Worm (Caenorhabditis elegans) whole organism, young adult: Measurements from ENCODE around the gene Y39H10B.3.

Experiments used
- B0336.3 ChIP-seq: fragments of 200-800 bp; sonication (Bioruptor generic); IDR thresholded peaks from 2 replicates; pipeline ENCODE4 v1.3.6; 2022; ENCODE audit warnings: missing genetic modification characterization, missing compliant biosample characterization
- F22D6.2 ChIP-seq: sonication (generic microtip); optimal IDR thresholded peaks from 2 replicates; lab custom pipeline; 2016; ENCODE audit warnings: mild to moderate bottlenecking, missing genetic modification characterization, missing compliant biosample characterization
- F23B12.7 ChIP-seq: sonication (generic microtip); optimal IDR thresholded peaks from 2 replicates; lab custom pipeline; 2017; ENCODE audit warnings: missing genetic modification characterization, mild to moderate bottlenecking, missing compliant biosample characterization, antibody characterized with exemption, moderate library complexity; ENCODE audit not compliant: insufficient read depth
- Y56A3A.18 ChIP-seq: fragments of 200-800 bp; sonication (Bioruptor generic); IDR thresholded peaks from 2 replicates; pipeline ENCODE4 v1.3.6; 2022; ENCODE audit warnings: missing genetic modification reagents, missing genetic modification characterization, missing compliant biosample characterization
- Y95B8A.8 ChIP-seq: fragments of 200-800 bp; sonication (Bioruptor generic); IDR thresholded peaks from 2 replicates; pipeline ENCODE4 v1.3.6; 2022; ENCODE audit warnings: missing genetic modification reagents, missing genetic modification characterization, missing compliant biosample characterization
- aptf-3 ChIP-seq: fragments of 200-800 bp; sonication (Bioruptor generic); IDR thresholded peaks from 2 replicates; pipeline ENCODE4 v1.3.6; 2022; ENCODE audit warnings: missing genetic modification characterization, missing compliant biosample characterization
- athp-1 ChIP-seq: sonication (generic microtip); optimal IDR thresholded peaks from 2 replicates; lab custom pipeline; 2017; ENCODE audit warnings: mild to moderate bottlenecking, missing genetic modification characterization, missing compliant biosample characterization
- attf-5 ChIP-seq: fragments of 200-800 bp; sonication (Bioruptor generic); optimal IDR thresholded peaks from 2 replicates; lab custom pipeline; 2018; ENCODE audit warnings: mild to moderate bottlenecking, missing genetic modification characterization, missing compliant biosample characterization
- bed-1 ChIP-seq: fragments of 200-800 bp; sonication (Bioruptor generic); IDR thresholded peaks from 2 replicates; pipeline ENCODE4 v1.3.6; 2022; ENCODE audit warnings: missing genetic modification reagents, missing genetic modification characterization, missing compliant biosample characterization
- bed-2 ChIP-seq: fragments of 200-800 bp; sonication (Bioruptor generic); IDR thresholded peaks from 2 replicates; pipeline ENCODE4 v1.3.6; 2022; ENCODE audit warnings: missing genetic modification reagents, missing genetic modification characterization, missing compliant biosample characterization
- ceh-27 ChIP-seq: fragments of 200-800 bp; sonication (Bioruptor generic); optimal IDR thresholded peaks from 2 replicates; lab custom pipeline; 2018; ENCODE audit warnings: mild to moderate bottlenecking, missing genetic modification characterization, moderate library complexity, missing compliant biosample characterization
- ceh-58 ChIP-seq: fragments of 200-800 bp; sonication (Bioruptor generic); IDR thresholded peaks from 2 replicates; pipeline ENCODE4 v1.3.6; 2022; ENCODE audit warnings: missing genetic modification characterization, missing compliant biosample characterization
- ceh-79 ChIP-seq: sonication (generic microtip); optimal IDR thresholded peaks from 2 replicates; lab custom pipeline; 2017; ENCODE audit warnings: mild to moderate bottlenecking, missing genetic modification characterization, missing compliant biosample characterization
- die-1 ChIP-seq: sonication (generic microtip); optimal IDR thresholded peaks from 2 replicates; lab custom pipeline; 2016; ENCODE audit warnings: missing genotype, mild to moderate bottlenecking, missing genetic modification characterization, missing compliant biosample characterization
- dox-1 ChIP-seq: fragments of 200-800 bp; sonication (Bioruptor generic); IDR thresholded peaks from 2 replicates; pipeline ENCODE4 v1.3.6; 2022; ENCODE audit warnings: missing genetic modification reagents, missing genetic modification characterization, missing compliant biosample characterization
- dpl-1 ChIP-seq: fragments of 150-350 bp; optimal IDR thresholded peaks from 2 replicates; lab custom pipeline; 2014; ENCODE audit warnings: missing biosample characterization, missing genetic modification reagents, missing genetic modification characterization
- ekl-4 ChIP-seq: fragments of 200-800 bp; sonication (Bioruptor generic); IDR thresholded peaks from 2 replicates; pipeline ENCODE4 v1.3.6; 2022; ENCODE audit warnings: missing genetic modification reagents, missing genetic modification characterization, missing compliant biosample characterization
- ets-4 ChIP-seq: fragments of 200-800 bp; sonication (Bioruptor generic); optimal IDR thresholded peaks from 2 replicates; lab custom pipeline; 2018; ENCODE audit warnings: mild to moderate bottlenecking, missing genetic modification characterization, missing compliant biosample characterization
- him-1 ChIP-seq: sonication (generic microtip); optimal IDR thresholded peaks from 2 replicates; lab custom pipeline; 2016; ENCODE audit warnings: missing genotype, missing genetic modification reagents, missing genetic modification characterization, missing compliant biosample characterization
- hlh-12 ChIP-seq: sonication (generic microtip); optimal IDR thresholded peaks from 2 replicates; lab custom pipeline; 2016; ENCODE audit warnings: missing genetic modification characterization, missing compliant biosample characterization
- hmg-1.2 ChIP-seq: fragments of 200-800 bp; sonication (Bioruptor generic); IDR thresholded peaks from 2 replicates; pipeline ENCODE4 v1.3.6; 2022; ENCODE audit warnings: missing genetic modification reagents, missing genetic modification characterization, missing compliant biosample characterization
- hmg-20 ChIP-seq: fragments of 200-800 bp; sonication (Bioruptor generic); IDR thresholded peaks from 2 replicates; pipeline ENCODE4 v1.3.6; 2022; ENCODE audit warnings: missing genetic modification reagents, missing genetic modification characterization, missing compliant biosample characterization
- lin-40 ChIP-seq: sonication (generic microtip); optimal IDR thresholded peaks from 2 replicates; lab custom pipeline; 2016; ENCODE audit warnings: missing genetic modification characterization, mild to moderate bottlenecking, missing compliant biosample characterization, missing genotype, missing genetic modification reagents
- lin-54 ChIP-seq: fragments of 200-800 bp; sonication (Bioruptor generic); optimal IDR thresholded peaks from 2 replicates; lab custom pipeline; 2018; ENCODE audit warnings: mild to moderate bottlenecking, missing genetic modification characterization, missing compliant biosample characterization
- madf-6 ChIP-seq: fragments of 200-800 bp; sonication (Bioruptor generic); IDR thresholded peaks from 2 replicates; pipeline ENCODE4 v1.3.6; 2022; ENCODE audit warnings: missing genetic modification reagents, missing genetic modification characterization, missing compliant biosample characterization
- mcd-1 ChIP-seq: fragments of 200-800 bp; sonication (Bioruptor generic); IDR thresholded peaks from 2 replicates; pipeline ENCODE4 v1.3.6; 2022; ENCODE audit warnings: missing genetic modification reagents, missing genetic modification characterization, missing compliant biosample characterization
- mel-28 ChIP-seq: sonication (generic microtip); optimal IDR thresholded peaks from 2 replicates; lab custom pipeline; 2016; ENCODE audit warnings: borderline replicate concordance, mild to moderate bottlenecking, missing genetic modification characterization, missing compliant biosample characterization
- nfya-2 ChIP-seq: fragments of 200-800 bp; sonication (Bioruptor generic); IDR thresholded peaks from 2 replicates; pipeline ENCODE4 v1.3.6; 2022; ENCODE audit warnings: missing genetic modification reagents, missing genetic modification characterization, missing compliant biosample characterization
- nfyb-1 ChIP-seq: fragments of 200-800 bp; sonication (Bioruptor generic); IDR thresholded peaks from 2 replicates; pipeline ENCODE4 v1.3.6; 2022; ENCODE audit warnings: missing genetic modification reagents, missing genetic modification characterization, missing compliant biosample characterization
- nhr-80 ChIP-seq: sonication (generic microtip); optimal IDR thresholded peaks from 2 replicates; lab custom pipeline; 2016; ENCODE audit warnings: missing genetic modification characterization, missing compliant biosample characterization
- nhr-90 ChIP-seq: sonication (generic microtip); optimal IDR thresholded peaks from 2 replicates; lab custom pipeline; 2016; ENCODE audit warnings: missing genotype, mild to moderate bottlenecking, missing genetic modification characterization, missing compliant biosample characterization
- rec-8 ChIP-seq, 2 experiments: sonication (generic microtip); optimal IDR thresholded peaks; 2 replicates each; lab custom pipeline; 2016; ENCODE audit warnings: mild to moderate bottlenecking in 2 of 2, missing genetic modification characterization in 2 of 2, missing genetic modification reagents in 2 of 2, missing genotype in 2 of 2, missing biosample characterization in 1 of 2, missing compliant biosample characterization in 1 of 2, moderate library complexity in 1 of 2
- repo-1 ChIP-seq: sonication (generic microtip); optimal IDR thresholded peaks from 2 replicates; lab custom pipeline; 2017; ENCODE audit warnings: mild to moderate bottlenecking, missing genetic modification characterization, missing compliant biosample characterization
- snpc-1.1 ChIP-seq: sonication (generic microtip); optimal IDR thresholded peaks from 2 replicates; lab custom pipeline; 2017; ENCODE audit warnings: missing genetic modification characterization, mild to moderate bottlenecking, missing compliant biosample characterization, antibody characterized with exemption, moderate library complexity, missing genotype, missing genetic modification reagents; ENCODE audit not compliant: insufficient read depth
- snpc-1.3 ChIP-seq: sonication (generic microtip); optimal IDR thresholded peaks from 2 replicates; lab custom pipeline; 2017; ENCODE audit warnings: missing genetic modification characterization, mild to moderate bottlenecking, missing compliant biosample characterization, antibody characterized with exemption, moderate library complexity, missing genotype, missing genetic modification reagents; ENCODE audit not compliant: insufficient read depth
- snpc-4 ChIP-seq, 5 experiments: fragments of 150-350 bp in 1 of 5; sonication (generic microtip) in 4 of 5; optimal IDR thresholded peaks; 2 replicates each; lab custom pipeline; 2014 to 2018; ENCODE audit warnings: missing genetic modification characterization in 5 of 5, missing biosample characterization in 3 of 5, antibody characterized with exemption in 2 of 5, mild to moderate bottlenecking in 2 of 5, missing compliant biosample characterization in 2 of 5, missing genotype in 2 of 5, moderate library complexity in 2 of 5, missing genetic modification reagents in 1 of 5
- somi-1 ChIP-seq: fragments of 200-800 bp; sonication (Bioruptor generic); optimal IDR thresholded peaks from 2 replicates; lab custom pipeline; 2018; ENCODE audit warnings: mild to moderate bottlenecking, missing genetic modification characterization, missing compliant biosample characterization
- tlf-1 ChIP-seq: fragments of 200-800 bp; sonication (Bioruptor generic); optimal IDR thresholded peaks from 2 replicates; lab custom pipeline; 2018; ENCODE audit warnings: mild to moderate bottlenecking, missing genetic modification characterization, missing compliant biosample characterization
- ztf-25 ChIP-seq: fragments of 200-800 bp; sonication (Bioruptor generic); IDR thresholded peaks from 2 replicates; pipeline ENCODE4 v1.3.6; 2022; ENCODE audit warnings: missing genetic modification reagents, missing genetic modification characterization, missing compliant biosample characterization
- ztf-28 ChIP-seq: fragments of 200-800 bp; sonication (Bioruptor generic); IDR thresholded peaks from 2 replicates; pipeline ENCODE4 v1.3.6; 2022; ENCODE audit warnings: missing genetic modification reagents, missing genetic modification characterization, missing compliant biosample characterization

The Y39H10B.3 gene

ce11 chrV:3634293-3635016, 36.1 kb upstream of the Y39H10B.3 start (continued):
- no peak for TF ChIP-seq him-1
- TF ChIP-seq nhr-80 (tag; lab: Kevin White, UChicago) = peak; percentile 75
- 0 out of 2 replicates have a peak, but pooled peaks have one; percentile 40 for TF ChIP-seq ekl-4 (GFP tag; lab: Robert Waterston, UW)
- TF ChIP-seq die-1 (tag; lab: Kevin White, UChicago) = no peak
- no peak for TF ChIP-seq dpl-1 (GFP tag; lab: Kevin White, UChicago)
- no peak for TF ChIP-seq somi-1 (GFP tag; lab: Kevin White, UChicago)
- no peak for TF ChIP-seq hlh-12 (tag; lab: Kevin White, UChicago)
- TF ChIP-seq attf-5 = peak; percentile 48
- no peak for TF ChIP-seq ceh-27 (GFP tag; lab: Kevin White, UChicago)
- TF ChIP-seq Y56A3A.18 (GFP tag; lab: Robert Waterston, UW) = peak; percentile 34; the same call in 1 of the 2 replicates
- TF ChIP-seq nfya-2 = no peak
- TF ChIP-seq Y95B8A.8 (GFP tag; lab: Robert Waterston, UW) = no peak
- no peak for TF ChIP-seq snpc-1.1 (tag; lab: Kevin White, UChicago)
- no peak for TF ChIP-seq ceh-79 (tag; lab: Kevin White, UChicago)
- TF ChIP-seq nfyb-1 (GFP tag; lab: Robert Waterston, UW) = peak; percentile 84
- TF ChIP-seq hmg-20 (GFP tag; lab: Robert Waterston, UW) = no peak
- TF ChIP-seq lin-54 (GFP tag; lab: Kevin White, UChicago) = no peak
- TF ChIP-seq tlf-1 (GFP tag; lab: Kevin White, UChicago) = peak; percentile 62
- no peak for TF ChIP-seq snpc-1.3 (tag; lab: Kevin White, UChicago)
- no peak for TF ChIP-seq lin-40 (tag; lab: Kevin White, UChicago)
- TF ChIP-seq dox-1 (GFP tag; lab: Robert Waterston, UW) = peak; percentile 44; the same call in 1 of the 2 replicates
- TF ChIP-seq hmg-1.2 (GFP tag; lab: Robert Waterston, UW) = no peak
- no peak for TF ChIP-seq bed-2 (GFP tag; lab: Robert Waterston, UW)
- TF ChIP-seq F22D6.2 (tag; lab: Kevin White, UChicago) = no peak
- TF ChIP-seq madf-6 (GFP tag; lab: Robert Waterston, UW) = no peak; the same call in 1 of the 2 replicates
- no peak for TF ChIP-seq rec-8 (tag; optimal IDR thresholded peaks at IDR 0.05; lab: Kevin White, UChicago)
- no peak for TF ChIP-seq mel-28 (tag; lab: Kevin White, UChicago)
- TF ChIP-seq ztf-25 = no peak
- no peak for TF ChIP-seq F23B12.7
- peak; percentile 22; the same call in 1 of the 2 replicates for TF ChIP-seq mcd-1 (GFP tag; lab: Robert Waterston, UW)
- no peak for TF ChIP-seq ztf-28 (GFP tag; lab: Robert Waterston, UW)
- TF ChIP-seq nhr-90 (tag; lab: Kevin White, UChicago) = peak; percentile 87
- no peak for TF ChIP-seq ets-4 (GFP tag; lab: Kevin White, UChicago)

ce11 chrV:3637086-3637485, 33.5 kb upstream of the Y39H10B.3 start, which contains the start of gene srx-41:
Gene srx-41, minus strand, starts transcription at chrV:3637186.
- TF ChIP-seq snpc-1.1 (tag; lab: Kevin White, UChicago) (no peak), B0336.3 (GFP tag; lab: Robert Waterston, UW) (no peak), ceh-58 (GFP tag; lab: Robert Waterston, UW) (no peak), athp-1 (tag; lab: Kevin White, UChicago) (no peak), aptf-3 (GFP tag; lab: Robert Waterston, UW) (no peak), snpc-4 (GFP tag; optimal IDR thresholded peaks at IDR 0.05; lab: Kevin White, UChicago) (no peak), snpc-4 (tag; optimal IDR thresholded peaks at IDR 0.05; lab: Kevin White, UChicago) (no peak), repo-1 (tag; lab: Kevin White, UChicago) (no peak), tlf-1 (GFP tag; lab: Kevin White, UChicago) (no peak), bed-1 (GFP tag; lab: Robert Waterston, UW) (no peak)
